Fruit fly (Drosophila melanogaster): Measurements from ENCODE around the gene Roc1b.

DNA sequence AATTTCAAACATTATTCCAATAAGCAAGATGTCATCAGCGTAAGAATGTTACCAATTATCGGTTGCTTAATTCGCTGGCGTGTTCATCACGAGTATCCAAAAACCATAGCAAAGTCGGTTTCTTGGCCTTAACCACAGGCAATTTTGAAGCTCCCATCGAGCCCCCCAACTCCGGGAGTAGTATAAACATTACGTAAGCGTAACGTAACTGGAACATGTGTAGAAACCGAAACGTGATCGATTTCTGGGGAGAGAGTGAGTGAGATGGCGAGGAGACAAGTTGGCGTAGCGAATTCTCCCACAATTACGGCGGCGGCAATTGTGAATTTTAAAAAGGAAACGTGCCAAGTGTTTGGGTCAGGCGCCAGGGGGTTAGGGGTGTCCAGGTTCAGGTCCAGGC, 21.1 kb downstream of the Roc1b start:
- no peak for TF ChIP-seq pan (optimal IDR thresholded peaks at IDR 0.05)
- no peak for TF ChIP-seq CG8478 (optimal IDR thresholded peaks at IDR 0.05)
- no peak for TF ChIP-seq EcR (GFP tag; optimal IDR thresholded peaks at IDR 0.05)
- TF ChIP-seq Dll (optimal IDR thresholded peaks at IDR 0.05): no peak
- no peak for TF ChIP-seq usp (GFP tag; optimal IDR thresholded peaks at IDR 0.05)

All from whole organism.